Fruit fly (Drosophila melanogaster) whole organism, embryonic: ENCODE results near the gene CG14431.

Experiments
- Ada2b ChIP-seq: fragments of 200-800 bp; sonication (Bioruptor generic); IDR thresholded peaks from 2 replicates; pipeline ENCODE4 v1.3.6; 2022; ENCODE audit warnings: missing biosample characterization, missing genetic modification characterization
- C15 ChIP-seq: fragments of 200-800 bp; sonication (Bioruptor generic); IDR thresholded peaks from 3 replicates; pipeline ENCODE4 v1.3.6; 2022; ENCODE audit warnings: missing biosample characterization, missing genetic modification characterization
- CG12744 ChIP-seq: fragments of 200-800 bp; sonication (Bioruptor generic); optimal IDR thresholded peaks from 2 replicates; lab custom pipeline; 2016; ENCODE audit warnings: missing biosample characterization, missing genetic modification characterization
- CG3065 ChIP-seq: fragments of 200-800 bp; sonication (Bioruptor generic); optimal IDR thresholded peaks from 2 replicates; lab custom pipeline; 2016; ENCODE audit warnings: missing biosample characterization, missing genetic modification characterization
- CG3838 ChIP-seq: fragments of 200-800 bp; sonication (Bioruptor generic); optimal IDR thresholded peaks from 3 replicates; lab custom pipeline; 2016; ENCODE audit warnings: missing biosample characterization, missing genetic modification characterization
- CG3995 ChIP-seq: fragments of 200-800 bp; sonication (Bioruptor generic); optimal IDR thresholded peaks from 3 replicates; lab custom pipeline; 2016; ENCODE audit warnings: missing biosample characterization, missing genetic modification characterization
- CG7357 ChIP-seq: fragments of 200-800 bp; sonication (Bioruptor generic); IDR thresholded peaks from 3 replicates; pipeline ENCODE4 v1.3.6; 2022; ENCODE audit warnings: missing biosample characterization, missing genetic modification characterization
- CG8281 ChIP-seq: fragments of 200-800 bp; sonication (Bioruptor generic); optimal IDR thresholded peaks from 2 replicates; lab custom pipeline; 2018; ENCODE audit warnings: missing biosample characterization, mild to moderate bottlenecking, missing genetic modification characterization, moderate library complexity
- CG8944 ChIP-seq: fragments of 200-800 bp; sonication (Bioruptor generic); optimal IDR thresholded peaks from 3 replicates; lab custom pipeline; 2016; ENCODE audit warnings: missing biosample characterization, missing genetic modification characterization
- CG9727 ChIP-seq: fragments of 200-800 bp; sonication (Bioruptor generic); optimal IDR thresholded peaks from 3 replicates; lab custom pipeline; 2017; ENCODE audit warnings: missing biosample characterization, mild to moderate bottlenecking, missing genetic modification characterization
- CHES-1-like ChIP-seq: fragments of 200-800 bp; sonication (Bioruptor generic); optimal IDR thresholded peaks from 2 replicates; lab custom pipeline; 2016; ENCODE audit warnings: missing biosample characterization, missing genetic modification characterization
- CoRest ChIP-seq: fragments of 200-800 bp; sonication (Bioruptor generic); optimal IDR thresholded peaks from 3 replicates; lab custom pipeline; 2018; ENCODE audit warnings: missing biosample characterization, mild to moderate bottlenecking, missing genetic modification characterization, moderate library complexity
- Deaf1 ChIP-seq: fragments of 200-800 bp; optimal IDR thresholded peaks from 3 replicates; lab custom pipeline; 2019; ENCODE audit warnings: missing biosample characterization, mild to moderate bottlenecking, missing genetic modification characterization, moderate library complexity
- Dip2 ChIP-seq: fragments of 200-800 bp; sonication (Bioruptor generic); IDR thresholded peaks from 2 replicates; pipeline ENCODE4 v1.3.6; 2022; ENCODE audit warnings: missing biosample characterization, missing genetic modification characterization
- Elba2 ChIP-seq: fragments of 200-800 bp; sonication (Bioruptor generic); optimal IDR thresholded peaks from 3 replicates; lab custom pipeline; 2016; ENCODE audit warnings: missing biosample characterization, missing genetic modification characterization
- Hmr ChIP-seq: fragments of 200-800 bp; sonication (Bioruptor generic); optimal IDR thresholded peaks from 3 replicates; lab custom pipeline; 2017; ENCODE audit warnings: mild to moderate bottlenecking, missing biosample characterization, missing genetic modification reagents, missing genetic modification characterization
- Hr51 ChIP-seq, 2 experiments: fragments of 200-800 bp; sonication (Bioruptor generic); optimal IDR thresholded peaks; 2 replicates in 1 of 2; 3 replicates in 1 of 2; lab custom pipeline; 2016 to 2018; ENCODE audit warnings: missing biosample characterization in 2 of 2, missing genetic modification characterization in 2 of 2, mild to moderate bottlenecking in 1 of 2, moderate library complexity in 1 of 2
- Max ChIP-seq: fragments of 200-800 bp; sonication (Bioruptor generic); optimal IDR thresholded peaks from 2 replicates; lab custom pipeline; 2016; ENCODE audit warnings: missing biosample characterization, mild to moderate bottlenecking, missing genetic modification characterization
- Mes4 ChIP-seq: fragments of 200-800 bp; sonication (Bioruptor generic); optimal IDR thresholded peaks from 2 replicates; lab custom pipeline; 2016; ENCODE audit warnings: missing biosample characterization, missing genetic modification characterization
- PHDP ChIP-seq: fragments of 200-800 bp; sonication (Bioruptor generic); optimal IDR thresholded peaks from 3 replicates; lab custom pipeline; 2018; ENCODE audit warnings: missing biosample characterization, mild to moderate bottlenecking, missing genetic modification characterization, moderate library complexity
- Poxn ChIP-seq: fragments of 200-800 bp; sonication (Bioruptor generic); IDR thresholded peaks from 2 replicates; pipeline ENCODE4 v1.3.6; 2022; ENCODE audit warnings: missing biosample characterization, missing genetic modification characterization
- Ptx1 ChIP-seq: fragments of 200-800 bp; sonication (Bioruptor generic); IDR thresholded peaks from 2 replicates; pipeline ENCODE4 v1.3.6; 2022; ENCODE audit warnings: missing biosample characterization, missing genetic modification characterization
- Ssrp ChIP-seq: fragments of 200-800 bp; sonication (Bioruptor generic); optimal IDR thresholded peaks from 2 replicates; lab custom pipeline; 2018; ENCODE audit warnings: missing biosample characterization, mild to moderate bottlenecking, missing genetic modification characterization, moderate library complexity
- Usf ChIP-seq: fragments of 200-800 bp; sonication (Bioruptor generic); optimal IDR thresholded peaks from 2 replicates; lab custom pipeline; 2017; ENCODE audit warnings: missing genotype, missing biosample characterization, missing genetic modification characterization
- ato ChIP-seq: fragments of 200-800 bp; sonication (Bioruptor generic); IDR thresholded peaks from 2 replicates; pipeline ENCODE4 v1.3.6; 2022; ENCODE audit warnings: missing biosample characterization, missing genetic modification characterization; ENCODE audit not compliant: partially characterized antibody
- az2 ChIP-seq: fragments of 200-800 bp; sonication (Bioruptor generic); optimal IDR thresholded peaks from 3 replicates; lab custom pipeline; 2016; ENCODE audit warnings: missing biosample characterization, missing genetic modification characterization
- bowl ChIP-seq: fragments of 200-800 bp; sonication (Bioruptor generic); IDR thresholded peaks from 2 replicates; pipeline ENCODE4 v1.3.6; 2022; ENCODE audit warnings: missing biosample characterization, missing genetic modification characterization
- btn ChIP-seq: fragments of 200-800 bp; sonication (Bioruptor generic); optimal IDR thresholded peaks from 2 replicates; lab custom pipeline; 2016; ENCODE audit warnings: missing biosample characterization, missing genetic modification characterization
- chinmo ChIP-seq: fragments of 200-800 bp; sonication (Bioruptor generic); IDR thresholded peaks from 4 replicates; pipeline ENCODE4 v1.3.6; 2022; ENCODE audit warnings: missing biosample characterization, missing genetic modification characterization; ENCODE audit not compliant: partially characterized antibody
- ci ChIP-seq: fragments of 200-800 bp; sonication (Bioruptor generic); IDR thresholded peaks from 3 replicates; pipeline ENCODE4 v1.3.6; 2022; ENCODE audit warnings: missing biosample characterization, missing genetic modification characterization
- crol ChIP-seq: fragments of 200-800 bp; sonication (Bioruptor generic); IDR thresholded peaks from 2 replicates; pipeline ENCODE4 v1.3.6; 2022; ENCODE audit warnings: missing biosample characterization, missing genetic modification characterization
- crp ChIP-seq, 2 experiments: fragments of 200-800 bp; sonication (Bioruptor generic); optimal IDR thresholded peaks; 2 replicates in 1 of 2; 3 replicates in 1 of 2; lab custom pipeline; 2017; ENCODE audit warnings: missing biosample characterization in 2 of 2, missing genetic modification characterization in 2 of 2, mild to moderate bottlenecking in 1 of 2, moderate library complexity in 1 of 2
- dmrt11E ChIP-seq: fragments of 200-800 bp; sonication (Bioruptor generic); optimal IDR thresholded peaks from 3 replicates; lab custom pipeline; 2018; ENCODE audit warnings: missing biosample characterization, mild to moderate bottlenecking, missing genetic modification characterization, moderate library complexity
- dmrt99B ChIP-seq: fragments of 200-800 bp; sonication (Bioruptor generic); optimal IDR thresholded peaks from 2 replicates; lab custom pipeline; 2018; ENCODE audit warnings: missing biosample characterization, mild to moderate bottlenecking, missing genetic modification characterization, moderate library complexity
- ftz-f1 ChIP-seq: fragments of 200-800 bp; sonication (Bioruptor generic); optimal IDR thresholded peaks from 2 replicates; lab custom pipeline; 2016; ENCODE audit warnings: missing biosample characterization, missing genetic modification characterization
- gcm ChIP-seq: fragments of 200-800 bp; sonication (Bioruptor generic); optimal IDR thresholded peaks from 2 replicates; lab custom pipeline; 2019; ENCODE audit warnings: missing biosample characterization, mild to moderate bottlenecking, missing genetic modification characterization, moderate library complexity
- ken ChIP-seq: fragments of 200-800 bp; sonication (Bioruptor generic); IDR thresholded peaks from 3 replicates; pipeline ENCODE4 v1.3.6; 2022; ENCODE audit warnings: missing biosample characterization, missing genetic modification characterization
- nerfin-1 ChIP-seq: fragments of 200-800 bp; sonication (Bioruptor generic); optimal IDR thresholded peaks from 3 replicates; lab custom pipeline; 2019; ENCODE audit warnings: missing biosample characterization, mild to moderate bottlenecking, missing genetic modification characterization, moderate library complexity
- nerfin-2 ChIP-seq: fragments of 200-800 bp; sonication (Bioruptor generic); IDR thresholded peaks from 2 replicates; pipeline ENCODE4 v1.3.6; 2022; ENCODE audit warnings: missing biosample characterization, missing genetic modification characterization; ENCODE audit not compliant: partially characterized antibody
- odd ChIP-seq: fragments of 200-800 bp; sonication (Bioruptor generic); optimal IDR thresholded peaks from 2 replicates; lab custom pipeline; 2017; ENCODE audit warnings: missing biosample characterization, mild to moderate bottlenecking, missing genetic modification characterization
- peb ChIP-seq: fragments of 200-800 bp; sonication (Bioruptor generic); IDR thresholded peaks from 2 replicates; pipeline ENCODE4 v1.3.6; 2022; ENCODE audit warnings: missing biosample characterization, missing genetic modification characterization
- ranshi ChIP-seq: fragments of 200-800 bp; sonication (Bioruptor generic); IDR thresholded peaks from 2 replicates; pipeline ENCODE4 v1.3.6; 2022; ENCODE audit warnings: missing biosample characterization, missing genetic modification characterization
- rib ChIP-seq: fragments of 200-800 bp; sonication (Bioruptor generic); IDR thresholded peaks from 2 replicates; pipeline ENCODE4 v1.3.6; 2022; ENCODE audit warnings: missing biosample characterization, missing genetic modification characterization
- sug ChIP-seq: fragments of 200-800 bp; optimal IDR thresholded peaks from 2 replicates; lab custom pipeline; 2019; ENCODE audit warnings: missing biosample characterization, mild to moderate bottlenecking, missing genetic modification characterization, moderate library complexity
- trem ChIP-seq: fragments of 200-800 bp; optimal IDR thresholded peaks from 3 replicates; lab custom pipeline; 2019; ENCODE audit warnings: missing biosample characterization, mild to moderate bottlenecking, missing genetic modification characterization, moderate library complexity
- vfl ChIP-seq: fragments of 200-800 bp; sonication (Bioruptor generic); optimal IDR thresholded peaks from 2 replicates; lab custom pipeline; 2016; ENCODE audit warnings: missing biosample characterization, missing genetic modification characterization
- wdn ChIP-seq: fragments of 200-800 bp; sonication (Bioruptor generic); IDR thresholded peaks from 2 replicates; pipeline ENCODE4 v1.3.6; 2022; ENCODE audit warnings: missing biosample characterization, missing genetic modification characterization
- zfh1 ChIP-seq: fragments of 200-800 bp; sonication (Bioruptor generic); IDR thresholded peaks from 3 replicates; pipeline ENCODE4 v1.3.6; 2022; ENCODE audit warnings: missing biosample characterization, missing genetic modification characterization

The CG14431 gene

DNA sequence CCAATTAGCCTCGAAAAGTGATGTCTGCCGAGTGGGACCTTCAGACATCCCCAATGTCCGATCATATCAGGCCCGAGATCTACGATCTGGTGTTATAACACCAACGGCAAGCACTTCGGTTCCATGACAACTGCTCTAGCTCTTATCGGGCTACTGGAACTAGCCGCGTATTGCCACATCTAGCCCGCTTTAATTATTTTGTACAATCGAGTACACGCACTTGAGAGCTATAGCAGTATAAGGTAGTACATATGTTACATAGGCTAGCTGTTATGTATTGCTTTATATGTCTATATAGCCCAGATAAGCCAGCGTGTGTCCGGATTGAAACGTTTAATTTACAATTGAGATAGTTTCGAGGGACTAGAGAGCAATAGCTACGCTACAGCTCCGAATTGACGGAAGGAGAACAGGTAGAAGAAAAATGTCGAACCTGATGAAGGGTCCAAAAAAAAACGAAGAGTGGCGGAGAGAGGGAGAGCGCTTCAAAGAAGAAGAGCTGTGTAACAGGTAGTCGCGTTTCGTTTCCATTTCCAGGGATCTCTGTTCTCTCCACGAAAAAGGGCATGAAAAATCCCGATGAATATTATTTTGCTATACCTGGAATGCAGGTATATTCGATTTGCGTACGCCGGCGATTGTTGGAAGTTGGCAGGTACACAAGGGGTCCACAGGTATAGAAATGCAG lies 89.0 kb downstream of the CG14431 start (continued):
- TF ChIP-seq ken (GFP tag; lab: Robert Waterston, UW) (no peak), zfh1 (GFP tag; lab: Robert Waterston, UW) (no peak), CG8281 (tag; lab: Kevin White, UChicago) (peak; percentile 32), btn (GFP tag; lab: Kevin White, UChicago) (no peak), ranshi (GFP tag; lab: Robert Waterston, UW) (no peak), CHES-1-like (GFP tag; lab: Kevin White, UChicago) (no peak), CG8944 (GFP tag; lab: Kevin White, UChicago) (no peak), nerfin-2 (GFP tag; lab: Robert Waterston, UW) (no peak), sug (tag; lab: Kevin White, UChicago) (peak; percentile 88), ftz-f1 (peak; percentile 48), Ada2b (no peak), Hr51 (GFP tag; optimal IDR thresholded peaks at IDR 0.05; lab: Kevin White, UChicago) (no peak), CG12744 (GFP tag; lab: Kevin White, UChicago) (no peak), Ptx1 (GFP tag; lab: Robert Waterston, UW) (no peak), Mes4 (no peak), vfl (GFP tag; lab: Kevin White, UChicago) (peak; percentile 5)

DNA sequence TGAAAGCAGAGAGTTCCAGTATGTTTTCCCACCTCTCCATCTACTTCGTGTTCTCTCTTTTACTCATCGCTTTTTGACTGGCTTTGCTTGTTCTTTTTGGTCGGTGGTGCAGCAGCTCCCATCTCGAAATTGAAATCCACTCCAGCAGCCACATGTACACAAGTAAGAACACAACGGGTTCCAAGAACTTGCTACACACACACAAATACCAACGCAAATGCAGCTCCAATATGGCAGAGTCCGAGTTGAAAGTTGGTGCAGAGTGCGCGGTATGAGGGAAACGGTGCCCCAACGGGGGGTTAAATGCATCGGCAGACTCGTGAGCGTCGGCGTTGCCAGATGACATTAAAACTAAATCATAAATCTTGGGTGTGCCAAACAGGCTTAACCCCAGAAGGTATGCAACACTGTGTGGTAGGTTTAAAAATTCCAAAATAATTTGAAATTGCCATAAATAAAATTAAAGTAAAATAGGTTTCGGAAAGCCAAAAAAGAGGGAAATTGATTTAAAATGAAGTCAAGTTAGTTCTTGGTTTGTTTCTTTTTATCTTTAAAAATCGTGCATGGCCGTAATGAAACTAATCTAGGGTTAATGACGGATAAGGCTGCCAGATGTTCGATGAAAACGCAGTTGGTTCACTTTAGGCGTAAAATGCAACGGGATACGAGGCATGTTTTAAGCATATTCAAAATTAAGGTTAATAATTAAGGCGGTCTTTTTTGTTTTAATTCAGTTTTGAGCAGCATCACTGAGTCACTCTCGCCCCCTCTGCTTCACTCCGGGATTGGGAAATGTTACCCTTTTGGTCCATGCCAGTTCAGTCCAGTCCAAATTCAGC lies 89.8 kb downstream of the CG14431 start:
- TF ChIP-seq wdn, result no peak
- TF ChIP-seq gcm (GFP tag; lab: Kevin White, UChicago), result no peak
- peak; percentile 35 for TF ChIP-seq Ssrp (tag; lab: Kevin White, UChicago)
- no peak for TF ChIP-seq Usf
- TF ChIP-seq nerfin-1 (tag; lab: Kevin White, UChicago), result no peak
- peak; percentile 32 for TF ChIP-seq dmrt11E (tag; lab: Kevin White, UChicago)
- TF ChIP-seq crp (GFP tag; optimal IDR thresholded peaks at IDR 0.05; lab: Kevin White, UChicago), result no peak
- TF ChIP-seq CG3065 (GFP tag; lab: Kevin White, UChicago), result no peak
- TF ChIP-seq dmrt99B (tag; lab: Kevin White, UChicago), result peak; percentile 50
- TF ChIP-seq odd (GFP tag; lab: Kevin White, UChicago), result no peak
- TF ChIP-seq peb (GFP tag; lab: Robert Waterston, UW), result no peak
- no peak for TF ChIP-seq az2 (GFP tag; lab: Kevin White, UChicago)
- TF ChIP-seq crol (GFP tag; lab: Robert Waterston, UW), result peak; percentile 47
- no peak for TF ChIP-seq C15 (GFP tag; lab: Robert Waterston, UW)
- TF ChIP-seq trem (tag; lab: Kevin White, UChicago), result peak; percentile 39
- TF ChIP-seq Elba2 (GFP tag; lab: Kevin White, UChicago), result no peak
- TF ChIP-seq CoRest (tag; lab: Kevin White, UChicago), result peak; percentile 56
- no peak for TF ChIP-seq ftz-f1
- no peak for TF ChIP-seq ato (GFP tag; lab: Robert Waterston, UW)
- no peak for TF ChIP-seq bowl (GFP tag; lab: Robert Waterston, UW)
- TF ChIP-seq Hmr (GFP tag; lab: Kevin White, UChicago), result no peak
- TF ChIP-seq Max (GFP tag; lab: Kevin White, UChicago), result no peak
- TF ChIP-seq ci (GFP tag; lab: Robert Waterston, UW), result peak; percentile 23; the same call in 1 of the 3 replicates
- no peak for TF ChIP-seq Dip2
- no peak for TF ChIP-seq chinmo
- no peak for TF ChIP-seq rib (GFP tag; lab: Robert Waterston, UW)
- no peak for TF ChIP-seq CG3995 (GFP tag; lab: Kevin White, UChicago)
- no peak for TF ChIP-seq CG7357 (GFP tag; lab: Robert Waterston, UW)
- no peak for TF ChIP-seq Deaf1 (tag; lab: Kevin White, UChicago)
- peak; percentile 2 for TF ChIP-seq PHDP (tag; lab: Kevin White, UChicago)
- no peak for TF ChIP-seq CG9727 (GFP tag; lab: Kevin White, UChicago)
- TF ChIP-seq CG3838 (GFP tag; lab: Kevin White, UChicago), result no peak
- TF ChIP-seq Poxn (GFP tag; lab: Robert Waterston, UW), result no peak
